Worm (Caenorhabditis elegans): ENCODE measurements around the gene C14C10.1.

Gene C14C10.1

DNA sequence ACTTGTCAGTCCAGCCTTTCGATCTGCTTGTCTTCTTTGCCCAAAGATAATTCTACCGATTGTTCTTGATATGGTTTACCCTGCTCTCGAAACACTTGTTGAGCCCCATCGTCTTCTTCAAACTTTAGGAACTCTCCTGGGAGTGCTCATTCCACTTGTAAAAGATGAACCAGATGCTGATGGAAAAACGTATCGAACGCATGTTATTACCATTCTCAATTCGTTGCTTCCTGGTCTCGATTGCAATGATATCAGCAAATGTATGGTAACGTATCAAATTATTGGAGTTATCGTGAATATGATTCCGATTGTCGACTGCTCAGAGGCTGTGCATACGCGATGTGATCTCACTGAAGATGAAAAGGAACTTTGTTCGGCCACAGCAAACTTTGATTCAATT lies 13.7 kb downstream of the C14C10.1 start:
- TF ChIP-seq R02D3.7 (tag; optimal IDR thresholded peaks at IDR 0.05) (no peak), ZK546.5 (tag; optimal IDR thresholded peaks at IDR 0.05) (no peak), lin-13 (GFP tag; optimal IDR thresholded peaks at IDR 0.05) (no peak), nhr-11 (tag; optimal IDR thresholded peaks at IDR 0.05) (no peak), nhr-12 (tag; optimal IDR thresholded peaks at IDR 0.05) (no peak), skn-1 (tag; optimal IDR thresholded peaks at IDR 0.05) (no peak), elt-1 (tag; optimal IDR thresholded peaks at IDR 0.05) (no peak), lsy-2 (tag; optimal IDR thresholded peaks at IDR 0.05) (no peak), nhr-10 (tag; optimal IDR thresholded peaks at IDR 0.05) (no peak), zag-1 (tag; optimal IDR thresholded peaks at IDR 0.05) (no peak), ztf-4 (tag; optimal IDR thresholded peaks at IDR 0.05) (no peak), nhr-6 (tag; optimal IDR thresholded peaks at IDR 0.05) (no peak), nhr-21 (tag; optimal IDR thresholded peaks at IDR 0.05) (no peak)

DNA sequence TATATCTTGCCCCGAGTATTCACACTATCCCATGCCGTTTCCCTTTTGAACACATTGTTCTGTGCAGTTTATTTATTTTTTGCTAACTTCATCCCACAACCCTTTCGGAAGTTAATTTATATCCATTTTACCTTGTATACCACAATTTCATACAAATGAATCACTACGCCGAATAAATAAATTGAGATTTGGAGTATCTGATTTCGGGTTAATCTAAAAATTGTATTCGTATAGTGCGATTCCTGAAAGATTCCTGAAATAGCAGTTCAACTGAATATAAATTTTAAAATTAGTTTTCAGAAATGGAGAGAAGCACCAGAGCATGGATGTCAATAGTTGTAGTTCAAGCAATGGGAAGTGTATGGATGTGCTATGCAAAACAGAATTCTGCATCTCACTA lies 19.0 kb downstream of the C14C10.1 start, which contains the start of gene erg-28:
Gene erg-28, plus strand, starts transcription at position 301 of the 400 bp plus-strand sequence.
- TF ChIP-seq nhr-21 (tag; optimal IDR thresholded peaks at IDR 0.05) (no peak), ama-1 (optimal IDR thresholded peaks at IDR 0.05) (no peak), nhr-129 (tag; optimal IDR thresholded peaks at IDR 0.05) (no peak), ZK546.5 (tag; optimal IDR thresholded peaks at IDR 0.05) (no peak)

DNA sequence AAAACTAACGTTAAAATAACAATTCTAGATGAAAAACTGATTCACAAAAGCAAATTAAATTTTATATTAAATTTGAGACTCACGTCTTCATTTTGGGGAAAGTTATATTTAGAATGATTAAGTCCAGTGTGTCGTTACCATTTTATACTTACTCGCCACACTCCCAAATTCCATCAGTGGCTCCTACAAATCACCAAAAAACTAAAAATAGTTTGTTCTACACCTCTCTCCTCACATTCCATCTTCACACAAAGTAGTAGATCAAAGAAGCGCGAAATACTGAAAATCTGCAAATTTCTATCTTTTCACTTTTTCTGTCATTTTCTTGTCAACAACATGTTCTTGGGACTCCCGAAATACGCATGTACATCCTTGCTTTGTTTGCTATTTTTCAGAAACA lies 20.7 kb downstream of the C14C10.1 start, which contains the start of gene ZC116.5:
Gene ZC116.5, minus strand, starts transcription at position 101 of the 400 bp plus-strand sequence.
- TF ChIP-seq blmp-1 (tag; optimal IDR thresholded peaks at IDR 0.05; ENCODE audit: insufficient read depth) (no peak), gmeb-1 (tag; optimal IDR thresholded peaks at IDR 0.05) (no peak), skn-1 (tag; optimal IDR thresholded peaks at IDR 0.05) (no peak), mdl-1 (tag; optimal IDR thresholded peaks at IDR 0.05) (no peak), ama-1 (optimal IDR thresholded peaks at IDR 0.05) (no peak), sem-4 (tag; optimal IDR thresholded peaks at IDR 0.05) (no peak), snpc-4 (tag; optimal IDR thresholded peaks at IDR 0.05) (no peak), unc-39 (tag; optimal IDR thresholded peaks at IDR 0.05) (no peak), unc-55 (GFP tag; optimal IDR thresholded peaks at IDR 0.05) (no peak), elt-1 (tag; optimal IDR thresholded peaks at IDR 0.05) (no peak), Y55F3AM.14 (GFP tag; optimal IDR thresholded peaks at IDR 0.05) (no peak), mbf-1 (tag; optimal IDR thresholded peaks at IDR 0.05) (no peak), nhr-10 (tag; optimal IDR thresholded peaks at IDR 0.05) (no peak), aly-2 (tag; optimal IDR thresholded peaks at IDR 0.05) (no peak), nhr-77 (tag; optimal IDR thresholded peaks at IDR 0.05) (no peak), crh-2 (tag; optimal IDR thresholded peaks at IDR 0.05) (no peak)

DNA sequence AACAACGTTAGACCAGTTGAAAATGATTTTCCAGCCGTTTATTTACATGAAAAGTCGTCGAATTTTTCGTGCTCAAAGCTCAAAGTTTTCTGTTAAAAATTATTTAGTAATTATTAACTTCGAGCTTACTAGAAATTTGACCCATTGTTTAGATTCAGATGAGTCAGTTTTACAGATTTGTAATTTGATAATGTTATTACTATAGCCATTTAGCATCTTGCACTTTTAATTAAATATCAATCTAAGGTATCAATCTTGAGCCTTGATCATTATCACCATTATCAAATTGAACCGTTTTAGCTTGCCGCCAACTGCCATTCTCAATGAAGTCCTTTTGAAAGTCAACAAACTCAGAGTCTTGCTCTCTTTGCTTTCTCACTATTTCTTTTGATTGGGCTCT lies 21.4 kb downstream of the C14C10.1 start, which contains the start of gene ZC116.1:
Gene ZC116.1, plus strand, starts transcription at position 301 of the 400 bp plus-strand sequence.
- no peak for TF ChIP-seq gmeb-1 (tag; optimal IDR thresholded peaks at IDR 0.05)
- TF ChIP-seq sem-4 (tag; optimal IDR thresholded peaks at IDR 0.05) = no peak
- no peak for TF ChIP-seq unc-55 (GFP tag; optimal IDR thresholded peaks at IDR 0.05)
- TF ChIP-seq nhr-25 (tag; optimal IDR thresholded peaks at IDR 0.05) = no peak
- no peak for TF ChIP-seq crh-2 (tag; optimal IDR thresholded peaks at IDR 0.05)
- no peak for TF ChIP-seq ztf-4 (tag; optimal IDR thresholded peaks at IDR 0.05)
- TF ChIP-seq nhr-11 (tag; optimal IDR thresholded peaks at IDR 0.05) = no peak
- no peak for TF ChIP-seq nhr-6 (tag; optimal IDR thresholded peaks at IDR 0.05)
- TF ChIP-seq snpc-4 (tag; optimal IDR thresholded peaks at IDR 0.05) = no peak
- TF ChIP-seq ztf-11 (tag; optimal IDR thresholded peaks at IDR 0.05) = no peak
- no peak for TF ChIP-seq nhr-10 (tag; optimal IDR thresholded peaks at IDR 0.05)
- TF ChIP-seq egl-27 (tag; optimal IDR thresholded peaks at IDR 0.05) = no peak
- TF ChIP-seq unc-62 (GFP tag; optimal IDR thresholded peaks at IDR 0.05) = no peak
- no peak for TF ChIP-seq alr-1 (tag; optimal IDR thresholded peaks at IDR 0.05)
- no peak for TF ChIP-seq sma-9 (GFP tag; optimal IDR thresholded peaks at IDR 0.05)
- no peak for TF ChIP-seq sma-9 (tag; optimal IDR thresholded peaks at IDR 0.05)
- no peak for TF ChIP-seq ztf-1 (GFP tag; conservative IDR thresholded peaks at IDR 0.05)
- TF ChIP-seq mbf-1 (tag; optimal IDR thresholded peaks at IDR 0.05) = no peak
- TF ChIP-seq mab-5 (tag; optimal IDR thresholded peaks at IDR 0.05) = no peak

DNA sequence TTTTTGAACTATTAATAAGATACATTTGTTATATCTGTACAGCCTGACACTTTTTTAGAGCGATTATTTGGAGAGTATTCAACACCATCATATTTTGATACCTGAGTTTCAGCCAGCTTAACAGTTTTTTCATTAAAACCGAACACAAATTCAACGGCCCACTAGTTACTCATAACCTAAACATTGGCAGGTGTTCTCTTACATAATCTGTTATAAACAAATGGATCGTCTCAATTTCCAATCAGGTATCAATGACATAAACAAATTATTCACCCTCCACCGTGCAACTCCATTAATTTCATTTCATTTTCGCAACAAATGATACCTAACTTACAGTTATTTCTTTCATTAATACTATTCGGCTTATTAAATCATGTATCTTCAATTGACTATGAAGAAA lies 22.9 kb downstream of the C14C10.1 start, which contains the start of gene cubn-1:
Gene cubn-1, plus strand, starts transcription at position 301 of the 400 bp plus-strand sequence.
- TF ChIP-seq nhr-237 (tag; optimal IDR thresholded peaks at IDR 0.05) (no peak), nhr-25 (tag; optimal IDR thresholded peaks at IDR 0.05) (no peak), F13H6.1 (tag; optimal IDR thresholded peaks at IDR 0.05) (no peak), ceh-16 (tag; optimal IDR thresholded peaks at IDR 0.05) (no peak), unc-39 (tag; optimal IDR thresholded peaks at IDR 0.05) (no peak), ztf-11 (tag; optimal IDR thresholded peaks at IDR 0.05) (no peak), alr-1 (tag; optimal IDR thresholded peaks at IDR 0.05) (no peak), nhr-21 (tag; optimal IDR thresholded peaks at IDR 0.05) (no peak), nhr-10 (tag; optimal IDR thresholded peaks at IDR 0.05) (no peak), lin-11 (tag; optimal IDR thresholded peaks at IDR 0.05) (no peak), lin-13 (GFP tag; optimal IDR thresholded peaks at IDR 0.05) (no peak), egl-27 (tag; optimal IDR thresholded peaks at IDR 0.05) (no peak), mdl-1 (tag; optimal IDR thresholded peaks at IDR 0.05) (no peak), ZK546.5 (tag; optimal IDR thresholded peaks at IDR 0.05) (no peak), ztf-4 (tag; optimal IDR thresholded peaks at IDR 0.05) (no peak), ztf-1 (GFP tag; conservative IDR thresholded peaks at IDR 0.05) (no peak), gmeb-1 (tag; optimal IDR thresholded peaks at IDR 0.05) (no peak), sem-4 (tag; optimal IDR thresholded peaks at IDR 0.05) (no peak), fos-1 (tag; optimal IDR thresholded peaks at IDR 0.05) (no peak), skn-1 (tag; optimal IDR thresholded peaks at IDR 0.05) (no peak)

Data from whole organism, L2 larva.